Fruit fly (Drosophila melanogaster) whole organism, embryonic: Measurements from ENCODE around the gene CG12398.

Source experiments
- Awh ChIP-seq: fragments of 200-800 bp; sonication (Bioruptor generic); IDR thresholded peaks from 2 replicates; pipeline ENCODE4, ENCODE4 v1.3.6; 2022; ENCODE audit warnings: missing biosample characterization, missing genetic modification characterization
- CG10431 ChIP-seq: fragments of 200-800 bp; sonication (Bioruptor generic); optimal IDR thresholded peaks from 3 replicates; lab custom pipeline; 2018; ENCODE audit warnings: missing biosample characterization, mild to moderate bottlenecking, missing genetic modification characterization
- CG11093 ChIP-seq: fragments of 200-800 bp; sonication (Bioruptor generic); IDR thresholded peaks from 3 replicates; pipeline ENCODE4 v1.3.6; 2022; ENCODE audit warnings: missing biosample characterization, missing genetic modification characterization
- CG12299 ChIP-seq: fragments of 200-800 bp; sonication (Bioruptor generic); optimal IDR thresholded peaks from 2 replicates; lab custom pipeline; 2018; ENCODE audit warnings: missing biosample characterization, mild to moderate bottlenecking, missing genetic modification characterization
- CG1233 ChIP-seq: fragments of 200-800 bp; sonication (Bioruptor generic); optimal IDR thresholded peaks from 4 replicates; lab custom pipeline; 2018; ENCODE audit warnings: missing biosample characterization, mild to moderate bottlenecking, missing genetic modification characterization
- CG12659 ChIP-seq: fragments of 200-800 bp; sonication (Bioruptor generic); optimal IDR thresholded peaks from 3 replicates; lab custom pipeline; 2017; ENCODE audit warnings: mild to moderate bottlenecking, missing biosample characterization, missing genetic modification reagents, missing genetic modification characterization
- CG13296 ChIP-seq: fragments of 200-800 bp; sonication (Bioruptor generic); optimal IDR thresholded peaks from 3 replicates; lab custom pipeline; 2018; ENCODE audit warnings: missing biosample characterization, mild to moderate bottlenecking, missing genetic modification characterization
- CG13424 ChIP-seq: fragments of 200-800 bp; sonication (Bioruptor generic); optimal IDR thresholded peaks from 2 replicates; lab custom pipeline; 2019; ENCODE audit warnings: missing biosample characterization, mild to moderate bottlenecking, missing genetic modification characterization, moderate library complexity
- CG14441 ChIP-seq: fragments of 200-800 bp; sonication (Bioruptor generic); IDR thresholded peaks from 2 replicates; pipeline ENCODE4 v1.3.6; 2022; ENCODE audit warnings: missing biosample characterization, missing genetic modification characterization
- CG17359 ChIP-seq: fragments of 200-800 bp; sonication (Bioruptor generic); optimal IDR thresholded peaks from 3 replicates; lab custom pipeline; 2018; ENCODE audit warnings: missing biosample characterization, mild to moderate bottlenecking, missing genetic modification characterization, moderate library complexity
- CG17361 ChIP-seq: fragments of 200-800 bp; sonication (Bioruptor generic); IDR thresholded peaks from 3 replicates; pipeline ENCODE4 v1.3.6; 2022; ENCODE audit warnings: missing biosample characterization, missing genetic modification characterization
- CG2202 ChIP-seq: fragments of 200-800 bp; sonication (Bioruptor generic); optimal IDR thresholded peaks from 2 replicates; lab custom pipeline; 2018; ENCODE audit warnings: missing biosample characterization, mild to moderate bottlenecking, missing genetic modification characterization
- CG31224 ChIP-seq: fragments of 200-800 bp; sonication (Bioruptor generic); IDR thresholded peaks from 2 replicates; pipeline ENCODE4 v1.3.6; 2022; ENCODE audit warnings: missing biosample characterization, missing genetic modification characterization
- CG32532 ChIP-seq: fragments of 200-800 bp; sonication (Bioruptor generic); IDR thresholded peaks from 2 replicates; pipeline ENCODE4 v1.3.6; 2022; ENCODE audit warnings: missing biosample characterization, missing genetic modification characterization
- CG6175 ChIP-seq: fragments of 200-800 bp; sonication (Bioruptor generic); IDR thresholded peaks from 3 replicates; pipeline ENCODE4 v1.3.6; 2022; ENCODE audit warnings: missing biosample characterization, missing genetic modification characterization
- CG6689 ChIP-seq: fragments of 200-800 bp; sonication (Bioruptor generic); IDR thresholded peaks from 2 replicates; pipeline ENCODE4 v1.3.6; 2022; ENCODE audit warnings: missing biosample characterization, missing genetic modification characterization
- CG7928 ChIP-seq: fragments of 200-800 bp; sonication (Bioruptor generic); optimal IDR thresholded peaks from 2 replicates; lab custom pipeline; 2017; ENCODE audit warnings: missing biosample characterization, mild to moderate bottlenecking, missing genetic modification characterization
- CG8089 ChIP-seq: fragments of 200-800 bp; sonication (Bioruptor generic); optimal IDR thresholded peaks from 3 replicates; lab custom pipeline; 2016; ENCODE audit warnings: missing biosample characterization, missing genetic modification characterization
- CG8290 ChIP-seq, 3 experiments: fragments of 200-800 bp; sonication (Bioruptor generic); optimal IDR thresholded peaks; 2 replicates each; lab custom pipeline; 2016 to 2019; ENCODE audit warnings: missing biosample characterization in 3 of 3, missing genetic modification characterization in 3 of 3, mild to moderate bottlenecking in 2 of 3, moderate library complexity in 1 of 3
- CG9727 ChIP-seq: fragments of 200-800 bp; sonication (Bioruptor generic); optimal IDR thresholded peaks from 3 replicates; lab custom pipeline; 2017; ENCODE audit warnings: missing biosample characterization, mild to moderate bottlenecking, missing genetic modification characterization
- Dek ChIP-seq: fragments of 200-800 bp; sonication (Bioruptor generic); optimal IDR thresholded peaks from 3 replicates; lab custom pipeline; 2019; ENCODE audit warnings: missing biosample characterization, mild to moderate bottlenecking, missing genetic modification characterization, moderate library complexity
- Dref ChIP-seq: fragments of 200-800 bp; sonication (Bioruptor generic); IDR thresholded peaks from 2 replicates; pipeline ENCODE4 v1.3.6; 2022; ENCODE audit warnings: missing biosample characterization, missing genetic modification characterization
- Drgx ChIP-seq: fragments of 200-800 bp; sonication (Bioruptor generic); IDR thresholded peaks from 2 replicates; pipeline ENCODE4 v1.3.6; 2022; ENCODE audit warnings: missing biosample characterization, missing genetic modification characterization
- HmgZ ChIP-seq: fragments of 200-800 bp; sonication (Bioruptor generic); optimal IDR thresholded peaks from 2 replicates; lab custom pipeline; 2018; ENCODE audit warnings: missing biosample characterization, mild to moderate bottlenecking, missing genetic modification characterization
- Hmr ChIP-seq: fragments of 200-800 bp; sonication (Bioruptor generic); optimal IDR thresholded peaks from 3 replicates; lab custom pipeline; 2017; ENCODE audit warnings: mild to moderate bottlenecking, missing biosample characterization, missing genetic modification reagents, missing genetic modification characterization
- Med ChIP-seq: fragments of 200-800 bp; sonication (Bioruptor generic); peaks from one replicate; lab custom pipeline; 2016; ENCODE audit warnings: missing biosample characterization, missing genetic modification characterization, mild to moderate bottlenecking, inconsistent platforms, moderate library complexity
- NC2α ChIP-seq: fragments of 200-800 bp; sonication (Bioruptor generic); optimal IDR thresholded peaks from 2 replicates; lab custom pipeline; 2016; ENCODE audit warnings: missing biosample characterization, missing genetic modification characterization
- Oaz ChIP-seq: fragments of 200-800 bp; sonication (Bioruptor generic); IDR thresholded peaks from 2 replicates; pipeline ENCODE4 v1.3.6; 2022; ENCODE audit warnings: missing biosample characterization, missing genetic modification characterization
- Sry-δ ChIP-seq: fragments of 200-800 bp; sonication (Bioruptor generic); optimal IDR thresholded peaks from 2 replicates; lab custom pipeline; 2016; ENCODE audit warnings: missing biosample characterization, missing genetic modification characterization
- Ssrp ChIP-seq: fragments of 200-800 bp; sonication (Bioruptor generic); optimal IDR thresholded peaks from 2 replicates; lab custom pipeline; 2018; ENCODE audit warnings: missing biosample characterization, mild to moderate bottlenecking, missing genetic modification characterization, moderate library complexity
- Trl ChIP-seq, 3 experiments: fragments of >200 bp in 2 of 3; fragments of 200-800 bp in 1 of 3; sonication (Bioruptor generic) in 1 of 3; optimal IDR thresholded peaks; 2 replicates in 1 of 3; 3 replicates in 2 of 3; lab custom pipeline; 2016 to 2017; ENCODE audit warnings: missing biosample characterization in 1 of 3, missing genetic modification characterization in 1 of 3
- bsh ChIP-seq, 2 experiments: fragments of 200-800 bp; sonication (Bioruptor generic); optimal IDR thresholded peaks; 2 replicates each; lab custom pipeline; 2017 to 2018; ENCODE audit warnings: mild to moderate bottlenecking in 2 of 2, missing biosample characterization in 2 of 2, missing genetic modification characterization in 2 of 2, moderate library complexity in 1 of 2
- caup ChIP-seq: fragments of 200-800 bp; sonication (Bioruptor generic); optimal IDR thresholded peaks from 3 replicates; lab custom pipeline; 2017; ENCODE audit warnings: missing biosample characterization, mild to moderate bottlenecking, missing genetic modification characterization, moderate library complexity; ENCODE audit not compliant: severe bottlenecking
- chinmo ChIP-seq: fragments of 200-800 bp; sonication (Bioruptor generic); IDR thresholded peaks from 4 replicates; pipeline ENCODE4 v1.3.6; 2022; ENCODE audit warnings: missing biosample characterization, missing genetic modification characterization; ENCODE audit not compliant: partially characterized antibody
- chm ChIP-seq: fragments of 200-800 bp; sonication (Bioruptor generic); IDR thresholded peaks from 2 replicates; pipeline ENCODE4 v1.3.6; 2022; ENCODE audit warnings: missing biosample characterization, missing genetic modification characterization
- dysf ChIP-seq: fragments of 200-800 bp; sonication (Bioruptor generic); IDR thresholded peaks from 3 replicates; pipeline ENCODE4 v1.3.6; 2022; ENCODE audit warnings: missing biosample characterization, missing genetic modification characterization
- gsb ChIP-seq: fragments of 200-800 bp; sonication (Bioruptor generic); IDR thresholded peaks from 2 replicates; pipeline ENCODE4 v1.3.6; 2022; ENCODE audit warnings: missing biosample characterization, missing genetic modification characterization
- gt ChIP-seq: fragments of 200-800 bp; sonication (Bioruptor generic); IDR thresholded peaks from 2 replicates; pipeline ENCODE4 v1.3.6; 2022; ENCODE audit warnings: missing biosample characterization, missing genetic modification characterization
- lab ChIP-seq: fragments of 200-800 bp; sonication (Bioruptor generic); optimal IDR thresholded peaks from 3 replicates; lab custom pipeline; 2017; ENCODE audit warnings: missing biosample characterization, missing genetic modification characterization, mild to moderate bottlenecking, moderate library complexity, missing genetic modification reagents
- odd ChIP-seq: fragments of 200-800 bp; sonication (Bioruptor generic); optimal IDR thresholded peaks from 2 replicates; lab custom pipeline; 2017; ENCODE audit warnings: missing biosample characterization, mild to moderate bottlenecking, missing genetic modification characterization
- otp ChIP-seq: fragments of 200-800 bp; sonication (Bioruptor generic); IDR thresholded peaks from 3 replicates; pipeline ENCODE4, ENCODE4 v1.3.6; 2022; ENCODE audit warnings: missing biosample characterization, missing genetic modification characterization
- prd ChIP-seq, 3 experiments: fragments of >200 bp in 2 of 3; fragments of 200-800 bp in 1 of 3; sonication (Bioruptor generic) in 1 of 3; optimal IDR thresholded peaks in 2 of 3; IDR thresholded peaks in 1 of 3; 2 replicates in 2 of 3; 3 replicates in 1 of 3; pipeline versions ENCODE4 v1.3.6 to Lab custom; 2017 to 2022; ENCODE audit warnings: missing biosample characterization in 1 of 3, missing genetic modification characterization in 1 of 3
- sc ChIP-seq, 3 experiments: fragments of >200 bp in 2 of 3; fragments of 200-800 bp in 1 of 3; sonication (Bioruptor generic) in 1 of 3; optimal IDR thresholded peaks; 2 replicates in 2 of 3; 3 replicates in 1 of 3; lab custom pipeline; 2017; ENCODE audit warnings: mild to moderate bottlenecking in 1 of 3, missing biosample characterization in 1 of 3, missing genetic modification characterization in 1 of 3, missing genetic modification reagents in 1 of 3
- sens ChIP-seq: fragments of 200-800 bp; sonication (Bioruptor generic); peaks from one replicate; lab custom pipeline; 2016; ENCODE audit warnings: missing biosample characterization, missing genetic modification characterization
- tap ChIP-seq: fragments of 200-800 bp; optimal IDR thresholded peaks from 3 replicates; lab custom pipeline; 2019; ENCODE audit warnings: missing biosample characterization, mild to moderate bottlenecking, missing genetic modification characterization, moderate library complexity
- vnd ChIP-seq: fragments of 200-800 bp; sonication (Bioruptor generic); IDR thresholded peaks from 3 replicates; pipeline ENCODE4 v1.3.6; 2022; ENCODE audit warnings: missing biosample characterization, missing genetic modification characterization; ENCODE audit not compliant: partially characterized antibody
- zen ChIP-seq: fragments of 200-800 bp; sonication (Bioruptor generic); optimal IDR thresholded peaks from 3 replicates; lab custom pipeline; 2018; ENCODE audit warnings: missing biosample characterization, mild to moderate bottlenecking, missing genetic modification characterization, moderate library complexity
- zfh2 ChIP-seq: fragments of 200-800 bp; sonication (Bioruptor generic); optimal IDR thresholded peaks from 2 replicates; lab custom pipeline; 2016; ENCODE audit warnings: missing biosample characterization, missing genetic modification characterization

Gene CG12398

DNA sequence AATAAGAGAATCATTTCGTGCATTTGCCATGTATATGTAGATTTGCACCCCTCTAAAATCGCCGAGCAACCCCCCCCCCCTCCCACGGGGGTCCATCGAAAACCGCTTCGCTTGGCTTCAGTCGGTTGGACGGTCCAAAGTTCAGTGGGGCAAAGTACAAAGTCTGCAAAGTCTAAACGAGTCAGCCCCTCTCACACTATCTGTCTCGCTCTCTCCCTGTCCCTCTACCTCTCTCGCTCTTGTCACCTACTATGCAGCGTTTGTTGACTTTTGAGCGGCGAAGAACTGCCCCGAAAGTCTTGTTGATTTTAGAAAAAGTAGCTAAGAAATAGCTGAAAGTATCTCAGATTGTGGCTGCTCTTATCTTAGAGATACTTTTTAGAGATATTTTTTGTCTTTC lies 33.8 kb upstream of the CG12398 start (continued):
- no peak for TF ChIP-seq zen
- peak; percentile 64 for TF ChIP-seq CG1233 (GFP tag; lab: Kevin White, UChicago)
- TF ChIP-seq CG12659 (GFP tag; lab: Kevin White, UChicago): peak; percentile 33
- TF ChIP-seq NC2α (GFP tag; lab: Kevin White, UChicago): no peak
- TF ChIP-seq sens (GFP tag; lab: Kevin White, UChicago): peak; percentile 81
- peak; percentile 31 for TF ChIP-seq CG9727 (GFP tag; lab: Kevin White, UChicago)
- TF ChIP-seq Dref (GFP tag; lab: Robert Waterston, UW): no peak
- TF ChIP-seq sc (optimal IDR thresholded peaks at IDR 0.05; lab: Kevin White, UChicago): no peak
- TF ChIP-seq sc (GFP tag; optimal IDR thresholded peaks at IDR 0.05; lab: Kevin White, UChicago): peak; percentile 16
- peak; percentile 86 for TF ChIP-seq CG32532
- peak; percentile 76 for TF ChIP-seq Med (GFP tag; lab: Kevin White, UChicago)
- TF ChIP-seq zfh2 (GFP tag; lab: Kevin White, UChicago): no peak
- peak; percentile 25 for TF ChIP-seq CG13424 (tag; lab: Kevin White, UChicago)
- TF ChIP-seq CG10431 (GFP tag; lab: Kevin White, UChicago): peak; percentile 60
- TF ChIP-seq CG6175: peak; percentile 58; the same call in 1 of the 3 replicates
- peak; percentile 22 for TF ChIP-seq CG17359 (tag; lab: Kevin White, UChicago)
- TF ChIP-seq otp (GFP tag; lab: Robert Waterston, UW): peak; percentile 77; the same call in 2 of the 3 replicates
- peak in 1 of 2 experiments; percentile 98 for TF ChIP-seq bsh (GFP tag; optimal IDR thresholded peaks at IDR 0.05; lab: Kevin White, UChicago)
- peak; percentile 15 for TF ChIP-seq tap (tag; lab: Kevin White, UChicago)
- TF ChIP-seq vnd (GFP tag; lab: Robert Waterston, UW): no peak
- no peak for TF ChIP-seq CG8089 (GFP tag; lab: Kevin White, UChicago)
- TF ChIP-seq Hmr (GFP tag; lab: Kevin White, UChicago): peak; percentile 6
- TF ChIP-seq Sry-δ (GFP tag; lab: Kevin White, UChicago): no peak
- TF ChIP-seq CG6689: 0 out of 2 replicates have a peak, but pooled peaks have one; percentile 23
- TF ChIP-seq Drgx (GFP tag; lab: Robert Waterston, UW): peak; percentile 94
- peak; percentile 4 for TF ChIP-seq CG7928 (GFP tag; lab: Kevin White, UChicago)
- peak; percentile 60; the same call in 1 of the 2 replicates for TF ChIP-seq Oaz (GFP tag; lab: Robert Waterston, UW)
- TF ChIP-seq CG12299 (tag; lab: Kevin White, UChicago): peak; percentile 23
- peak; percentile 73 for TF ChIP-seq chm (GFP tag; lab: Robert Waterston, UW)
- TF ChIP-seq caup: peak; percentile 58
- TF ChIP-seq CG31224 (GFP tag; lab: Robert Waterston, UW): no peak
- no peak for TF ChIP-seq CG11093
- TF ChIP-seq Awh (GFP tag; lab: Robert Waterston, UW): peak; percentile 77
- TF ChIP-seq gsb (GFP tag; lab: Robert Waterston, UW): peak; percentile 64
- TF ChIP-seq Ssrp (tag; lab: Kevin White, UChicago): no peak
- TF ChIP-seq CG2202 (tag; lab: Kevin White, UChicago): peak; percentile 13
- TF ChIP-seq dysf (GFP tag; lab: Robert Waterston, UW): 0 out of 3 replicates have a peak, but pooled peaks have one; percentile 36
- peak; percentile 79 for TF ChIP-seq lab (GFP tag; lab: Kevin White, UChicago)
- 0 out of 2 replicates have a peak, but pooled peaks have one; percentile 26 for TF ChIP-seq CG14441 (GFP tag; lab: Robert Waterston, UW)
- TF ChIP-seq CG13296 (GFP tag; lab: Kevin White, UChicago): peak; percentile 87
- TF ChIP-seq odd: peak; percentile 50
- no peak for TF ChIP-seq prd (optimal IDR thresholded peaks at IDR 0.05; lab: Kevin White, UChicago)
- 0 out of 3 replicates have a peak, but pooled peaks have one; percentile 6 for TF ChIP-seq prd (GFP tag; IDR thresholded peaks at IDR 0.05; lab: Robert Waterston, UW)
- no peak for TF ChIP-seq CG8290 (GFP tag; optimal IDR thresholded peaks at IDR 0.05; lab: Kevin White, UChicago)
- TF ChIP-seq CG8290 (tag; optimal IDR thresholded peaks at IDR 0.05; lab: Kevin White, UChicago): peak; percentile 37 to 63
- TF ChIP-seq Trl (optimal IDR thresholded peaks at IDR 0.05; lab: Kevin White, UChicago): peak in 1 of 2 experiments; percentile 10
- TF ChIP-seq Trl (GFP tag; optimal IDR thresholded peaks at IDR 0.05; lab: Kevin White, UChicago): no peak
- TF ChIP-seq gt (GFP tag; lab: Robert Waterston, UW): no peak
- peak; percentile 35; the same call in 1 of the 3 replicates for TF ChIP-seq CG17361 (GFP tag; lab: Robert Waterston, UW)
- 0 out of 4 replicates have a peak, but pooled peaks have one; percentile 75 for TF ChIP-seq chinmo (GFP tag; lab: Robert Waterston, UW)
- TF ChIP-seq HmgZ (tag; lab: Kevin White, UChicago): peak; percentile 1
- no peak for TF ChIP-seq Dek (tag; lab: Kevin White, UChicago)
